Fruit fly (Drosophila melanogaster): ENCODE results near the gene SdicA.

SdicA gene

dm6 chrX:20247710-20248109 is 46.0 kb upstream of the SdicA start (continued):
- peak; percentile 30; the same call in 1 of the 2 replicates for TF ChIP-seq CG14667 (GFP tag; IDR thresholded peaks at IDR 0.05)
- TF ChIP-seq CG4404 (GFP tag; IDR thresholded peaks at IDR 0.05): peak; percentile 76
- TF ChIP-seq CG17328 (GFP tag; IDR thresholded peaks at IDR 0.05): 0 out of 2 replicates have a peak, but pooled peaks have one; percentile 9
- peak; percentile 47; the same call in 1 of the 4 replicates for TF ChIP-seq Gug (GFP tag; IDR thresholded peaks at IDR 0.05)
- 0 out of 3 replicates have a peak, but pooled peaks have one; percentile 24 for TF ChIP-seq ken (GFP tag; IDR thresholded peaks at IDR 0.05)
- peak; percentile 26 for TF ChIP-seq CG1603 (tag; optimal IDR thresholded peaks at IDR 0.05)
- TF ChIP-seq row (GFP tag; IDR thresholded peaks at IDR 0.05): peak; percentile 45; the same call in 2 of the 3 replicates
- TF ChIP-seq CG10366 (GFP tag; IDR thresholded peaks at IDR 0.05): peak; percentile 21; the same call in 1 of the 2 replicates

- TF ChIP-seq Blimp-1 (GFP tag; optimal IDR thresholded peaks at IDR 0.05) (peak; percentile 50), CG13894 (tag; optimal IDR thresholded peaks at IDR 0.05) (peak; percentile 99), CG15696 (tag; optimal IDR thresholded peaks at IDR 0.05) (no peak), chinmo (GFP tag; IDR thresholded peaks at IDR 0.05; ENCODE audit: partially characterized antibody) (0 out of 4 replicates have a peak, but pooled peaks have one; percentile 43), Ets65A (GFP tag) (peak; percentile 3)
These were observed 43.6 kb upstream of the SdicA start for dm6 chrX:20245218-20245863.

dm6 chrX:20244278-20244677 is 42.5 kb upstream of the SdicA start, which contains the start of gene Peritrophin-A:
Gene Peritrophin-A, plus strand, starts transcription at chrX:20244647.
- peak; percentile 30; the same call in 1 of the 2 replicates for TF ChIP-seq Adf1 (GFP tag; IDR thresholded peaks at IDR 0.05)
- TF ChIP-seq Awh (GFP tag; IDR thresholded peaks at IDR 0.05): no peak
- peak; percentile 67 for TF ChIP-seq sqz (GFP tag; optimal IDR thresholded peaks at IDR 0.05)
- no peak for TF ChIP-seq Trl (optimal IDR thresholded peaks at IDR 0.05)
- no peak for TF ChIP-seq Trl (GFP tag; optimal IDR thresholded peaks at IDR 0.05)
- peak; percentile 70 for TF ChIP-seq Drgx (GFP tag; IDR thresholded peaks at IDR 0.05)
- TF ChIP-seq h (optimal IDR thresholded peaks at IDR 0.05): no peak
- TF ChIP-seq wek (GFP tag; optimal IDR thresholded peaks at IDR 0.05): no peak
- TF ChIP-seq ato (GFP tag; IDR thresholded peaks at IDR 0.05; ENCODE audit: partially characterized antibody): no peak
- TF ChIP-seq al (GFP tag; IDR thresholded peaks at IDR 0.05): no peak
- TF ChIP-seq CG17385 (GFP tag; optimal IDR thresholded peaks at IDR 0.05): peak; percentile 66

- TF ChIP-seq H2.0 (GFP tag; IDR thresholded peaks at IDR 0.05): no peak
- no peak for TF ChIP-seq CG17328 (GFP tag; IDR thresholded peaks at IDR 0.05)
- TF ChIP-seq CkIIα-i1 (GFP tag; IDR thresholded peaks at IDR 0.05): no peak
- peak; percentile 7 for TF ChIP-seq CG17802 (tag; optimal IDR thresholded peaks at IDR 0.05)
- no peak for TF ChIP-seq CG6689 (GFP tag; IDR thresholded peaks at IDR 0.05)
- TF ChIP-seq pnt (GFP tag; optimal IDR thresholded peaks at IDR 0.05): no peak
- no peak for TF ChIP-seq sna (GFP tag; IDR thresholded peaks at IDR 0.05; ENCODE audit: partially characterized antibody)
- TF ChIP-seq CG43689 (GFP tag; IDR thresholded peaks at IDR 0.05): no peak
- no peak for TF ChIP-seq ab (GFP tag; optimal IDR thresholded peaks at IDR 0.05)
- peak; percentile 27 for TF ChIP-seq oc (tag; optimal IDR thresholded peaks at IDR 0.05)
- no peak for TF ChIP-seq Mrtf (GFP tag; IDR thresholded peaks at IDR 0.05)
- 0 out of 3 replicates have a peak, but pooled peaks have one; percentile 18 for TF ChIP-seq ci (GFP tag; IDR thresholded peaks at IDR 0.05)
- TF ChIP-seq dysf (GFP tag; IDR thresholded peaks at IDR 0.05): no peak
- TF ChIP-seq Hr51 (GFP tag; optimal IDR thresholded peaks at IDR 0.05): no peak
- no peak for TF ChIP-seq H15 (GFP tag; IDR thresholded peaks at IDR 0.05)
- TF ChIP-seq Sin3A (optimal IDR thresholded peaks at IDR 0.05): no peak
- 0 out of 2 replicates have a peak, but pooled peaks have one; percentile 10 for TF ChIP-seq bbx (GFP tag; IDR thresholded peaks at IDR 0.05; ENCODE audit: partially characterized antibody)
- TF ChIP-seq pum (GFP tag; optimal IDR thresholded peaks at IDR 0.05): no peak
- no peak for TF ChIP-seq NC2β (GFP tag; optimal IDR thresholded peaks at IDR 0.05)
- TF ChIP-seq klu (GFP tag; IDR thresholded peaks at IDR 0.05): no peak
- TF ChIP-seq Med (GFP tag): peak; percentile 36
- no peak for TF ChIP-seq maf-S (GFP tag; optimal IDR thresholded peaks at IDR 0.05)
- peak; percentile 89 for TF ChIP-seq CG5180 (GFP tag; optimal IDR thresholded peaks at IDR 0.05)
- TF ChIP-seq Poxn (GFP tag; IDR thresholded peaks at IDR 0.05): no peak
These were observed 41.6 kb upstream of the SdicA start for dm6 chrX:20243274-20243839.

Data from whole organism, embryonic.